Fruit fly (Drosophila melanogaster) whole organism, embryonic: ENCODE results near the gene Atx-1.

ENCODE experiments used
- Blimp-1 ChIP-seq: fragments of 200-800 bp; sonication (Bioruptor generic); optimal IDR thresholded peaks from 3 replicates; lab custom pipeline; 2018; ENCODE audit warnings: missing biosample characterization, missing genetic modification characterization, mild to moderate bottlenecking, moderate library complexity, missing genetic modification reagents
- Bteb2 ChIP-seq: fragments of 200-800 bp; sonication (Bioruptor generic); optimal IDR thresholded peaks from 2 replicates; lab custom pipeline; 2016; ENCODE audit warnings: missing biosample characterization, missing genetic modification characterization
- CG11247 ChIP-seq: fragments of 200-800 bp; sonication (Bioruptor generic); IDR thresholded peaks from 2 replicates; pipeline ENCODE4 v1.3.6; 2022; ENCODE audit warnings: missing biosample characterization, missing genetic modification characterization
- CG12071 ChIP-seq: fragments of 200-800 bp; sonication (Bioruptor generic); optimal IDR thresholded peaks from 3 replicates; lab custom pipeline; 2018; ENCODE audit warnings: missing biosample characterization, mild to moderate bottlenecking, missing genetic modification characterization
- CG12155 ChIP-seq: fragments of 200-800 bp; sonication (Bioruptor generic); optimal IDR thresholded peaks from 3 replicates; lab custom pipeline; 2016; ENCODE audit warnings: missing biosample characterization, missing genetic modification characterization
- CG1233 ChIP-seq: fragments of 200-800 bp; sonication (Bioruptor generic); optimal IDR thresholded peaks from 4 replicates; lab custom pipeline; 2018; ENCODE audit warnings: missing biosample characterization, mild to moderate bottlenecking, missing genetic modification characterization
- CG13894 ChIP-seq: fragments of 200-800 bp; sonication (Bioruptor generic); optimal IDR thresholded peaks from 3 replicates; lab custom pipeline; 2018; ENCODE audit warnings: missing biosample characterization, mild to moderate bottlenecking, missing genetic modification characterization, moderate library complexity
- CG14860 ChIP-seq: fragments of 200-800 bp; sonication (Bioruptor generic); IDR thresholded peaks from 3 replicates; pipeline ENCODE4 v1.3.6; 2022; ENCODE audit warnings: missing biosample characterization, missing genetic modification characterization; ENCODE audit not compliant: partially characterized antibody
- CG15011 ChIP-seq: fragments of 200-800 bp; sonication (Bioruptor generic); optimal IDR thresholded peaks from 3 replicates; lab custom pipeline; 2018; ENCODE audit warnings: missing biosample characterization, mild to moderate bottlenecking, missing genetic modification characterization
- CG15073 ChIP-seq: fragments of 200-800 bp; sonication (Bioruptor generic); optimal IDR thresholded peaks from 2 replicates; lab custom pipeline; 2016; ENCODE audit warnings: missing biosample characterization, missing genetic modification characterization
- CG15479 ChIP-seq: fragments of 200-800 bp; sonication (Bioruptor generic); optimal IDR thresholded peaks from 3 replicates; lab custom pipeline; 2019; ENCODE audit warnings: missing biosample characterization, mild to moderate bottlenecking, missing genetic modification characterization, moderate library complexity
- CG17385 ChIP-seq: fragments of 200-800 bp; sonication (Bioruptor generic); optimal IDR thresholded peaks from 3 replicates; lab custom pipeline; 2018; ENCODE audit warnings: missing biosample characterization, mild to moderate bottlenecking, missing genetic modification characterization
- CG18262 ChIP-seq: fragments of 200-800 bp; optimal IDR thresholded peaks from 3 replicates; lab custom pipeline; 2019; ENCODE audit warnings: missing biosample characterization, mild to moderate bottlenecking, missing genetic modification characterization, moderate library complexity
- CG18619 ChIP-seq: fragments of 200-800 bp; sonication (Bioruptor generic); optimal IDR thresholded peaks from 3 replicates; lab custom pipeline; 2017; ENCODE audit warnings: missing biosample characterization, mild to moderate bottlenecking, missing genetic modification characterization
- CG33557 ChIP-seq: fragments of 200-800 bp; sonication (Bioruptor generic); optimal IDR thresholded peaks from 2 replicates; lab custom pipeline; 2019; ENCODE audit warnings: missing biosample characterization, mild to moderate bottlenecking, missing genetic modification characterization, moderate library complexity
- CG34224 ChIP-seq: fragments of 200-800 bp; sonication (Bioruptor generic); IDR thresholded peaks from 3 replicates; pipeline ENCODE4 v1.3.6; 2022; ENCODE audit warnings: missing biosample characterization, missing genetic modification characterization; ENCODE audit not compliant: partially characterized antibody
- CG4404 ChIP-seq: fragments of 200-800 bp; sonication (Bioruptor generic); IDR thresholded peaks from 2 replicates; pipeline ENCODE4 v1.3.6; 2022; ENCODE audit warnings: missing biosample characterization, missing genetic modification characterization
- CG4707 ChIP-seq: fragments of 200-800 bp; sonication (Bioruptor generic); optimal IDR thresholded peaks from 2 replicates; lab custom pipeline; 2018; ENCODE audit warnings: missing biosample characterization, mild to moderate bottlenecking, missing genetic modification characterization, moderate library complexity
- CG4820 ChIP-seq: fragments of 200-800 bp; sonication (Bioruptor generic); optimal IDR thresholded peaks from 3 replicates; lab custom pipeline; 2016; ENCODE audit warnings: missing biosample characterization, missing genetic modification characterization
- CG6654 ChIP-seq: fragments of 200-800 bp; sonication (Bioruptor generic); optimal IDR thresholded peaks from 2 replicates; lab custom pipeline; 2017; ENCODE audit warnings: missing biosample characterization, mild to moderate bottlenecking, missing genetic modification characterization
- CG7745 ChIP-seq: fragments of 200-800 bp; sonication (Bioruptor generic); optimal IDR thresholded peaks from 2 replicates; lab custom pipeline; 2018; ENCODE audit warnings: missing biosample characterization, mild to moderate bottlenecking, missing genetic modification characterization, moderate library complexity
- CG7963 ChIP-seq: fragments of 200-800 bp; sonication (Bioruptor generic); IDR thresholded peaks from 3 replicates; pipeline ENCODE4 v1.3.6; 2022; ENCODE audit warnings: missing biosample characterization, missing genetic modification characterization; ENCODE audit not compliant: partially characterized antibody
- CG9437 ChIP-seq: fragments of 200-800 bp; sonication (Bioruptor generic); optimal IDR thresholded peaks from 2 replicates; lab custom pipeline; 2018; ENCODE audit warnings: missing biosample characterization, mild to moderate bottlenecking, missing genetic modification characterization
- Dad ChIP-seq: fragments of 200-800 bp; sonication (Bioruptor generic); optimal IDR thresholded peaks from 3 replicates; lab custom pipeline; 2016; ENCODE audit warnings: missing biosample characterization, missing genetic modification characterization
- Dek ChIP-seq: fragments of 200-800 bp; sonication (Bioruptor generic); optimal IDR thresholded peaks from 3 replicates; lab custom pipeline; 2019; ENCODE audit warnings: missing biosample characterization, mild to moderate bottlenecking, missing genetic modification characterization, moderate library complexity
- Dp ChIP-seq: fragments of 200-800 bp; sonication (Bioruptor generic); optimal IDR thresholded peaks from 2 replicates; lab custom pipeline; 2018; ENCODE audit warnings: missing biosample characterization, mild to moderate bottlenecking, missing genetic modification characterization, moderate library complexity
- Fer1 ChIP-seq: fragments of 200-800 bp; sonication (Bioruptor generic); optimal IDR thresholded peaks from 2 replicates; lab custom pipeline; 2017; ENCODE audit warnings: missing biosample characterization, mild to moderate bottlenecking, missing genetic modification characterization
- Fer2 ChIP-seq: fragments of 200-800 bp; sonication (Bioruptor generic); optimal IDR thresholded peaks from 2 replicates; lab custom pipeline; 2018; ENCODE audit warnings: missing biosample characterization, mild to moderate bottlenecking, missing genetic modification characterization, moderate library complexity
- Hey ChIP-seq: fragments of 200-800 bp; sonication (Bioruptor generic); optimal IDR thresholded peaks from 3 replicates; lab custom pipeline; 2018; ENCODE audit warnings: missing biosample characterization, mild to moderate bottlenecking, missing genetic modification characterization
- Hmr ChIP-seq: fragments of 200-800 bp; sonication (Bioruptor generic); optimal IDR thresholded peaks from 3 replicates; lab custom pipeline; 2017; ENCODE audit warnings: mild to moderate bottlenecking, missing biosample characterization, missing genetic modification reagents, missing genetic modification characterization
- MBD-R2 ChIP-seq: fragments of 200-800 bp; sonication (Bioruptor generic); IDR thresholded peaks from 2 replicates; pipeline ENCODE4 v1.3.6; 2022; ENCODE audit warnings: missing biosample characterization, missing genetic modification characterization
- NFAT ChIP-seq: fragments of 200-800 bp; sonication (Bioruptor generic); IDR thresholded peaks from 2 replicates; pipeline ENCODE4 v1.3.6; 2022; ENCODE audit warnings: missing biosample characterization, missing genetic modification characterization
- NK7.1 ChIP-seq: fragments of 200-800 bp; sonication (Bioruptor generic); optimal IDR thresholded peaks from 3 replicates; lab custom pipeline; 2016; ENCODE audit warnings: missing biosample characterization, missing genetic modification characterization
- Ssrp ChIP-seq: fragments of 200-800 bp; sonication (Bioruptor generic); optimal IDR thresholded peaks from 2 replicates; lab custom pipeline; 2018; ENCODE audit warnings: missing biosample characterization, mild to moderate bottlenecking, missing genetic modification characterization, moderate library complexity
- ap ChIP-seq: fragments of 200-800 bp; sonication (Bioruptor generic); IDR thresholded peaks from 2 replicates; pipeline ENCODE4 v1.3.6; 2022; ENCODE audit warnings: missing biosample characterization, missing genetic modification characterization
- bbx ChIP-seq: fragments of 200-800 bp; sonication (Bioruptor generic); IDR thresholded peaks from 2 replicates; pipeline ENCODE4 v1.3.6; 2022; ENCODE audit warnings: missing biosample characterization, missing genetic modification characterization; ENCODE audit not compliant: partially characterized antibody
- bigmax ChIP-seq: fragments of 200-800 bp; sonication (Bioruptor generic); optimal IDR thresholded peaks from 2 replicates; lab custom pipeline; 2018; ENCODE audit warnings: missing biosample characterization, mild to moderate bottlenecking, missing genetic modification characterization
- ems ChIP-seq: fragments of 200-800 bp; sonication (Bioruptor generic); optimal IDR thresholded peaks from 3 replicates; lab custom pipeline; 2016; ENCODE audit warnings: missing biosample characterization, missing genetic modification characterization
- fd102C ChIP-seq: fragments of 200-800 bp; sonication (Bioruptor generic); optimal IDR thresholded peaks from 2 replicates; lab custom pipeline; 2018; ENCODE audit warnings: missing biosample characterization, mild to moderate bottlenecking, missing genetic modification characterization, moderate library complexity
- mam ChIP-seq: fragments of 200-800 bp; sonication (Bioruptor generic); optimal IDR thresholded peaks from 3 replicates; lab custom pipeline; 2016; ENCODE audit warnings: missing biosample characterization, missing genetic modification characterization
- nau ChIP-seq: fragments of 200-800 bp; sonication (Bioruptor generic); optimal IDR thresholded peaks from 3 replicates; lab custom pipeline; 2017; ENCODE audit warnings: missing biosample characterization, mild to moderate bottlenecking, missing genetic modification characterization, missing genetic modification reagents
- oc ChIP-seq: fragments of 200-800 bp; sonication (Bioruptor generic); optimal IDR thresholded peaks from 2 replicates; lab custom pipeline; 2018; ENCODE audit warnings: missing biosample characterization, mild to moderate bottlenecking, missing genetic modification characterization, moderate library complexity
- pfk ChIP-seq: fragments of 200-800 bp; sonication (Bioruptor generic); optimal IDR thresholded peaks from 2 replicates; lab custom pipeline; 2018; ENCODE audit warnings: missing biosample characterization, mild to moderate bottlenecking, missing genetic modification characterization, moderate library complexity
- seq ChIP-seq: fragments of 200-800 bp; sonication (Bioruptor generic); IDR thresholded peaks from 2 replicates; pipeline ENCODE4 v1.3.6; 2022; ENCODE audit warnings: missing biosample characterization, missing genetic modification characterization
- sr ChIP-seq: fragments of 200-800 bp; sonication (Bioruptor generic); IDR thresholded peaks from 3 replicates; pipeline ENCODE4 v1.3.6; 2022; ENCODE audit warnings: missing biosample characterization, missing genetic modification characterization
- tll ChIP-seq, 2 experiments: fragments of 200-800 bp in 1 of 2; fragments of >200 bp in 1 of 2; sonication (Bioruptor generic) in 1 of 2; optimal IDR thresholded peaks; 2 replicates each; lab custom pipeline; 2017 to 2019; ENCODE audit warnings: missing biosample characterization in 2 of 2, missing genetic modification characterization in 2 of 2, mild to moderate bottlenecking in 1 of 2, moderate library complexity in 1 of 2
- tna ChIP-seq: fragments of 200-800 bp; sonication (Bioruptor generic); IDR thresholded peaks from 2 replicates; pipeline ENCODE4 v1.3.6; 2022; ENCODE audit warnings: missing biosample characterization, missing genetic modification characterization; ENCODE audit not compliant: partially characterized antibody
- vvl ChIP-seq: fragments of 200-800 bp; sonication (Bioruptor generic); IDR thresholded peaks from 2 replicates; pipeline ENCODE4 v1.3.6; 2022; ENCODE audit warnings: missing biosample characterization, missing genetic modification characterization

Gene Atx-1

DNA sequence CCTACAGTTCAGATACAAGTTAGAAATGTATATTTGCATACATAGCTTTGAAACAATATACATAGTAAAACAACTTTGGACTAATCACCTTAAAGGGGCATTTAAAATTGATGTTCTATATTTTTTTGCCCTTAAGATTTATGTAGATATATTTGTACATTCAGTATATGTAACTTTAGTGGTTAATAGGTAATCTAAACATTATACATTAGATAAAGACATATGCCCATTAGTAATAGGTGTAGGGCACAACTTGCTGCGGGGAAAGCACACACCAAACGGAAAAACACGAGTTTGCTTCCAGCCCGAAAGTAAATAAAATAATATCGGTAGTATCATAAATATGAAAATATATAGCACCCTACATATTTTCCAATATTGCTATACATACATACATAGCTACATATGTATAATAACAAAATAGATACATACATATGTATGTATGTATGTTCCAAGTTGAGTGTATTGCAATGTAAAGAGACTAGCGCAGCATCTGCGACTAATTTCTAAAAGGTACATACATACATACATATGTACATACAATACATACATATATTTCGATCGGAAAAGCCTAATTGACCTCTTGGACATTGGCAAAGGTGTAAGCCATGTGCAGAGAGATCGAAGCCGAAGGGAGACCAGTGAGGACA, 40.4 kb downstream of the Atx-1 start, which contains the start of gene CG43736 (continued):
- TF ChIP-seq CG15479 (GFP tag; lab: Kevin White, UChicago) (no peak), Bteb2 (GFP tag; lab: Kevin White, UChicago) (peak; percentile 92), Dp (GFP tag; lab: Kevin White, UChicago) (peak; percentile 6), CG12155 (peak; percentile 91), CG1233 (GFP tag; lab: Kevin White, UChicago) (no peak), nau (peak; percentile 95), MBD-R2 (GFP tag; lab: Robert Waterston, UW) (peak; percentile 32; the same call in 1 of the 2 replicates), Fer2 (peak; percentile 92), fd102C (GFP tag; lab: Kevin White, UChicago) (peak; percentile 51), CG18619 (GFP tag; lab: Kevin White, UChicago) (peak; percentile 93), tll (GFP tag; optimal IDR thresholded peaks at IDR 0.05; lab: Kevin White, UChicago) (no peak), Fer1 (peak; percentile 97), sr (GFP tag; lab: Robert Waterston, UW) (peak; percentile 46; the same call in 1 of the 3 replicates), CG7963 (GFP tag; lab: Robert Waterston, UW) (no peak), Hey (tag; lab: Kevin White, UChicago) (peak; percentile 78), Dek (tag; lab: Kevin White, UChicago) (peak; percentile 94), CG12071 (GFP tag; lab: Kevin White, UChicago) (peak; percentile 95), pfk (GFP tag; lab: Kevin White, UChicago) (no peak), bbx (GFP tag; lab: Robert Waterston, UW) (no peak), CG15073 (peak; percentile 56), Hmr (GFP tag; lab: Kevin White, UChicago) (peak; percentile 97), CG11247 (GFP tag; lab: Robert Waterston, UW) (peak; percentile 77), CG14860 (GFP tag; lab: Robert Waterston, UW) (no peak), CG18262 (tag; lab: Kevin White, UChicago) (peak; percentile 98), CG17385 (GFP tag; lab: Kevin White, UChicago) (peak; percentile 83), seq (GFP tag; lab: Robert Waterston, UW) (peak; percentile 90), CG15011 (GFP tag; lab: Kevin White, UChicago) (peak; percentile 95), ap (GFP tag; lab: Robert Waterston, UW) (peak; percentile 75), CG4820 (GFP tag; lab: Kevin White, UChicago) (peak; percentile 94), bigmax (GFP tag; lab: Kevin White, UChicago) (peak; percentile 48), CG13894 (tag; lab: Kevin White, UChicago) (peak; percentile 92), NK7.1 (GFP tag; lab: Kevin White, UChicago) (peak; percentile 91), oc (tag; lab: Kevin White, UChicago) (peak; percentile 94), ems (GFP tag; lab: Kevin White, UChicago) (peak; percentile 93), Dad (GFP tag; lab: Kevin White, UChicago) (peak; percentile 88), CG34224 (GFP tag; lab: Robert Waterston, UW) (no peak), CG9437 (GFP tag; lab: Kevin White, UChicago) (peak; percentile 92), CG33557 (GFP tag; lab: Kevin White, UChicago) (peak; percentile 93), NFAT (GFP tag; lab: Robert Waterston, UW) (peak; percentile 68; the same call in 1 of the 2 replicates), mam (peak; percentile 94), CG6654 (GFP tag; lab: Kevin White, UChicago) (peak; percentile 86), vvl (peak; percentile 87), CG4404 (GFP tag; lab: Robert Waterston, UW) (peak; percentile 72; the same call in 1 of the 2 replicates), Blimp-1 (peak; percentile 96), tna (GFP tag; lab: Robert Waterston, UW) (no peak), CG4707 (GFP tag; lab: Kevin White, UChicago) (peak; percentile 88), Ssrp (tag; lab: Kevin White, UChicago) (peak; percentile 96), CG7745 (tag; lab: Kevin White, UChicago) (no peak)
